Worm (Caenorhabditis elegans) whole organism, midembryonic: ENCODE measurements around the gene Y43F8B.12.

Experiments used
- flt-1 ChIP-seq: fragments of 200-800 bp; sonication (Bioruptor generic); IDR thresholded peaks from 2 replicates; pipeline ENCODE4 v1.3.6; 2022; ENCODE audit warnings: missing genetic modification characterization, missing compliant biosample characterization
- ref-1 ChIP-seq: fragments of 200-800 bp; sonication (Bioruptor generic); conservative IDR thresholded peaks from 2 replicates; pipeline ENCODE4 v1.3.6; 2022; ENCODE audit warnings: missing genetic modification reagents, missing genetic modification characterization, missing compliant biosample characterization
- ztf-23 ChIP-seq: fragments of 200-800 bp; sonication (Bioruptor generic); IDR thresholded peaks from 2 replicates; pipeline ENCODE4 v1.3.6; 2022; ENCODE audit warnings: missing genetic modification reagents, missing genetic modification characterization, missing compliant biosample characterization

- TF ChIP-seq flt-1 (GFP tag; lab: Robert Waterston, UW) (no peak), ref-1 (GFP tag; lab: Robert Waterston, UW) (no peak), ztf-23 (GFP tag; lab: Robert Waterston, UW) (no peak)
Observed at ce11 chrV:19443599-19443998, 24.6 kb upstream of the Y43F8B.12 start.
